Worm (Caenorhabditis elegans) whole organism, L4 larva: ENCODE data around the gene rfc-4.
A peak's percentile ranks its signal among the peaks of the same experiment; 100 is the strongest.

Experiments used
- aha-1 ChIP-seq: fragments of 150-350 bp; peaks from one replicate; lab custom pipeline; 2014; ENCODE audit warnings: missing biosample characterization, missing genetic modification characterization
- ceh-44 ChIP-seq: fragments of 200-800 bp; sonication (Bioruptor generic); IDR thresholded peaks from 2 replicates; pipeline ENCODE4 v1.3.6; 2022; ENCODE audit warnings: missing genetic modification reagents, missing genetic modification characterization, missing compliant biosample characterization
- daf-12 ChIP-seq: fragments of 150-350 bp; optimal IDR thresholded peaks from 2 replicates; lab custom pipeline; 2014; ENCODE audit warnings: missing biosample characterization, missing genetic modification reagents, missing genetic modification characterization
- daf-16 ChIP-seq, 3 experiments: sonication (generic microtip); optimal IDR thresholded peaks; 2 replicates each; lab custom pipeline; 2016 to 2017; ENCODE audit warnings: missing genetic modification characterization in 3 of 3, missing genetic modification reagents in 3 of 3, mild to moderate bottlenecking in 2 of 3, missing compliant biosample characterization in 2 of 3, missing biosample characterization in 1 of 3, moderate library complexity in 1 of 3
- dpl-1 ChIP-seq: fragments of 150-350 bp; optimal IDR thresholded peaks from 2 replicates; lab custom pipeline; 2014; ENCODE audit warnings: missing biosample characterization, missing genetic modification reagents, missing genetic modification characterization
- dve-1 ChIP-seq: sonication (generic microtip); optimal IDR thresholded peaks from 2 replicates; lab custom pipeline; 2017; ENCODE audit warnings: antibody characterized with exemption, mild to moderate bottlenecking, missing genetic modification characterization, missing compliant biosample characterization; ENCODE audit not compliant: insufficient read depth
- egl-27 ChIP-seq: sonication (generic microtip); optimal IDR thresholded peaks from 3 replicates; lab custom pipeline; 2017; ENCODE audit warnings: missing biosample characterization, missing genetic modification reagents, missing genetic modification characterization
- egl-43 ChIP-seq: fragments of 200-800 bp; sonication (Bioruptor generic); IDR thresholded peaks from 2 replicates; pipeline ENCODE4 v1.3.6; 2022; ENCODE audit warnings: missing genetic modification reagents, missing genetic modification characterization, missing compliant biosample characterization
- hif-1 ChIP-seq, 2 experiments: sonication (generic microtip); optimal IDR thresholded peaks; 2 replicates each; lab custom pipeline; 2016 to 2017; ENCODE audit warnings: missing compliant biosample characterization in 2 of 2, missing genetic modification characterization in 2 of 2, missing genetic modification reagents in 2 of 2, missing genotype in 2 of 2, mild to moderate bottlenecking in 1 of 2
- hlh-11 ChIP-seq: fragments of 200-800 bp; sonication (Bioruptor generic); optimal IDR thresholded peaks from 2 replicates; lab custom pipeline; 2018; ENCODE audit warnings: mild to moderate bottlenecking, missing genetic modification characterization, missing compliant biosample characterization
- hlh-30 ChIP-seq: sonication (generic microtip); optimal IDR thresholded peaks from 2 replicates; lab custom pipeline; 2017; ENCODE audit warnings: antibody characterized with exemption, mild to moderate bottlenecking, missing genetic modification characterization, missing compliant biosample characterization; ENCODE audit not compliant: insufficient read depth
- jun-1 ChIP-seq: fragments of 150-350 bp; optimal IDR thresholded peaks from 2 replicates; lab custom pipeline; 2014; ENCODE audit warnings: missing biosample characterization, missing genetic modification reagents, missing genetic modification characterization
- lin-39 ChIP-seq: fragments of 150-350 bp; optimal IDR thresholded peaks from 2 replicates; lab custom pipeline; 2014; ENCODE audit warnings: missing biosample characterization, missing genetic modification reagents, missing genetic modification characterization
- lir-3 ChIP-seq: sonication (generic microtip); optimal IDR thresholded peaks from 2 replicates; lab custom pipeline; 2016; ENCODE audit warnings: mild to moderate bottlenecking, missing genetic modification characterization, missing compliant biosample characterization
- lsy-2 ChIP-seq, 2 experiments: fragments of 150-350 bp in 1 of 2; sonication (generic microtip) in 1 of 2; optimal IDR thresholded peaks; 2 replicates each; lab custom pipeline; 2014 to 2017; ENCODE audit warnings: missing biosample characterization in 2 of 2, missing genetic modification characterization in 2 of 2
- mdl-1 ChIP-seq, 2 experiments: fragments of 150-350 bp in 1 of 2; sonication (generic microtip) in 1 of 2; optimal IDR thresholded peaks; 2 replicates each; lab custom pipeline; 2014 to 2017; ENCODE audit warnings: missing biosample characterization in 2 of 2, missing genetic modification characterization in 2 of 2
- mxl-3 ChIP-seq: fragments of 200-800 bp; sonication (Bioruptor generic); optimal IDR thresholded peaks from 2 replicates; lab custom pipeline; 2018; ENCODE audit warnings: mild to moderate bottlenecking, missing genetic modification characterization, missing compliant biosample characterization
- nhr-10 ChIP-seq: fragments of 150-350 bp; optimal IDR thresholded peaks from 2 replicates; lab custom pipeline; 2014; ENCODE audit warnings: missing biosample characterization, missing genetic modification characterization
- nhr-28 ChIP-seq: fragments of 150-350 bp; optimal IDR thresholded peaks from 2 replicates; lab custom pipeline; 2014; ENCODE audit warnings: missing biosample characterization, missing genetic modification characterization
- nhr-41 ChIP-seq: fragments of 200-800 bp; sonication (Bioruptor generic); IDR thresholded peaks from 2 replicates; pipeline ENCODE4 v1.3.6; 2022; ENCODE audit warnings: missing genetic modification reagents, missing genetic modification characterization, missing compliant biosample characterization
- nhr-42 ChIP-seq: fragments of 200-800 bp; sonication (Bioruptor generic); IDR thresholded peaks from 2 replicates; pipeline ENCODE4 v1.3.6; 2022; ENCODE audit warnings: missing genetic modification characterization, missing compliant biosample characterization
- php-3 ChIP-seq: fragments of 200-800 bp; sonication (Bioruptor generic); IDR thresholded peaks from 2 replicates; pipeline ENCODE4 v1.3.6; 2022; ENCODE audit warnings: missing genetic modification reagents, missing genetic modification characterization, missing compliant biosample characterization
- pqm-1 ChIP-seq: sonication (generic microtip); optimal IDR thresholded peaks from 2 replicates; lab custom pipeline; 2017; ENCODE audit warnings: missing biosample characterization, missing genetic modification characterization
- sdz-12 ChIP-seq: fragments of 200-800 bp; sonication (Bioruptor generic); optimal IDR thresholded peaks from 2 replicates; lab custom pipeline; 2018; ENCODE audit warnings: mild to moderate bottlenecking, missing genetic modification characterization, missing compliant biosample characterization
- set-16 ChIP-seq: fragments of 200-800 bp; sonication (Bioruptor generic); IDR thresholded peaks from 2 replicates; pipeline ENCODE4 v1.3.6; 2022; ENCODE audit warnings: missing genetic modification reagents, missing genetic modification characterization, missing compliant biosample characterization
- snpc-4 ChIP-seq: fragments of 150-350 bp; optimal IDR thresholded peaks from 2 replicates; lab custom pipeline; 2014; ENCODE audit warnings: missing biosample characterization, missing genetic modification characterization
- spr-1 ChIP-seq: sonication (generic microtip); optimal IDR thresholded peaks from 2 replicates; lab custom pipeline; 2016; ENCODE audit warnings: mild to moderate bottlenecking, missing genetic modification characterization, missing compliant biosample characterization
- unc-130 ChIP-seq: sonication (generic microtip); optimal IDR thresholded peaks from 2 replicates; lab custom pipeline; 2016; ENCODE audit warnings: missing genetic modification reagents, missing genetic modification characterization, missing compliant biosample characterization
- unc-62 ChIP-seq, 3 experiments: fragments of 150-350 bp in 1 of 3; sonication (generic microtip); optimal IDR thresholded peaks in 2 of 3; peaks in 1 of 3; 1 replicate in 1 of 3; 2 replicates in 2 of 3; lab custom pipeline; 2014 to 2017; ENCODE audit warnings: missing biosample characterization in 3 of 3, missing genetic modification characterization in 3 of 3, missing genetic modification reagents in 3 of 3, missing genotype in 1 of 3
- zfp-2 ChIP-seq: sonication (generic microtip); optimal IDR thresholded peaks from 2 replicates; lab custom pipeline; 2016; ENCODE audit warnings: mild to moderate bottlenecking, missing genetic modification characterization, missing compliant biosample characterization
- zfp-3 ChIP-seq: fragments of 200-800 bp; sonication (Bioruptor generic); conservative IDR thresholded peaks from 2 replicates; pipeline ENCODE4 v1.3.6; 2022; ENCODE audit warnings: missing genetic modification reagents, missing genetic modification characterization, missing compliant biosample characterization

Gene rfc-4

DNA sequence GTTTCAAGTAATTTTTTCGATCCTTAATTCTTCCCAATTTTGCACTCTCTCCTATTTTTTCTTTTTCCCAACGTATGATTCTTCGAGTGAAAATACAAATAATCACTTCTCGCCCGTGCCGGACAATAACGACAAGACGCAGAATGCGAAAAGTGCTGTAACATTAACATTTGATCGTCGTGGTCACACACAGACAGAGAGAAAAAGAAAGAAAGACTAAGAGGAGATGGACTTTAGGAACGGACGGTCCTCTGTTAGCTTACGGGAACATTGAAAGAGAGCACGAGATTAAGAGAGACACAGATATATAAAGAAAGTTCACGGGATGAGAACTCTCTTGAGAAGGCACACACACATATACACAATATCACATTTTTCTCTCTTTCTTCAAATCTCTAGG is 24.2 kb upstream of the rfc-4 start:
- TF ChIP-seq daf-16 (GFP tag; optimal IDR thresholded peaks at IDR 0.05; lab: Kevin White, UChicago) (no peak), daf-16 (tag; optimal IDR thresholded peaks at IDR 0.05; lab: Kevin White, UChicago) (peak; percentile 9), zfp-2 (no peak), hlh-30 (tag; lab: Kevin White, UChicago) (peak; percentile 86), daf-12 (tag; lab: Kevin White, UChicago) (no peak), nhr-28 (tag; lab: Kevin White, UChicago) (peak; percentile 63), lin-39 (no peak), spr-1 (tag; lab: Kevin White, UChicago) (no peak), mxl-3 (GFP tag; lab: Kevin White, UChicago) (peak; percentile 26), aha-1 (no peak), mdl-1 (tag; optimal IDR thresholded peaks at IDR 0.05; lab: Kevin White, UChicago) (peak in 1 of 2 experiments; percentile 16), hif-1 (tag; optimal IDR thresholded peaks at IDR 0.05; lab: Kevin White, UChicago) (peak in 1 of 2 experiments; percentile 9), pqm-1 (tag; lab: Kevin White, UChicago) (no peak), jun-1 (no peak), zfp-3 (GFP tag; lab: Robert Waterston, UW) (no peak), lsy-2 (tag; optimal IDR thresholded peaks at IDR 0.05; lab: Kevin White, UChicago) (peak in 1 of 2 experiments; percentile 21), hlh-11 (peak; percentile 48), egl-43 (no peak), php-3 (no peak)

DNA sequence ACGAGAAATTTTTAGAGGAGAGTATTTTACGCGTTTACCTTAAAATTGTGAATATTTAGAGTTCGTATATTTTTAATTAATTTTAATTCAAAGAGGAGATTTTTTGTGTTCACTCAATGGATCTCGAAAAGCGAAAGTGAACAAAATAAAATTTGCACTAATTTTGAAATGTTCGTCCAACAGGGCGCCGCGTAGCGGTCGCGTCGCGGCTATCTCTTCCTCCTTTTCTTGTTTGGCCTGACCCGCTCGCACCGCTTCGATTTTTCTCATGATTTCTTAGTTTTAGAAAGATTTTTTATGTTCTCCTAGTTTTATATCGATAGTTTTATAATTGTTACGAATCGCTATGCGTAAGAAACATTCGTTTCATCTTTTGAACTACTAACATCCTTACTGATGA is 20.6 kb upstream of the rfc-4 start:
- TF ChIP-seq egl-27 (tag; lab: Kevin White, UChicago), result no peak
- no peak for TF ChIP-seq nhr-42 (GFP tag; lab: Robert Waterston, UW)
- TF ChIP-seq ceh-44 (GFP tag; lab: Robert Waterston, UW), result no peak
- no peak for TF ChIP-seq hif-1 (tag; optimal IDR thresholded peaks at IDR 0.05; lab: Kevin White, UChicago)
- TF ChIP-seq lsy-2 (tag; optimal IDR thresholded peaks at IDR 0.05; lab: Kevin White, UChicago), result peak in 1 of 2 experiments; percentile 49
- TF ChIP-seq hlh-30 (tag; lab: Kevin White, UChicago), result peak; percentile 4
- no peak for TF ChIP-seq unc-62 (GFP tag; optimal IDR thresholded peaks at IDR 0.05 in 1 of 2; lab: Kevin White, UChicago)
- no peak for TF ChIP-seq unc-62 (tag; optimal IDR thresholded peaks at IDR 0.05; lab: Kevin White, UChicago)
- peak; percentile 31 for TF ChIP-seq dpl-1 (GFP tag; lab: Kevin White, UChicago)
- TF ChIP-seq nhr-10 (tag; lab: Kevin White, UChicago), result no peak
- no peak for TF ChIP-seq nhr-41
- no peak for TF ChIP-seq dve-1
- TF ChIP-seq unc-130 (GFP tag; lab: Kevin White, UChicago), result no peak

DNA sequence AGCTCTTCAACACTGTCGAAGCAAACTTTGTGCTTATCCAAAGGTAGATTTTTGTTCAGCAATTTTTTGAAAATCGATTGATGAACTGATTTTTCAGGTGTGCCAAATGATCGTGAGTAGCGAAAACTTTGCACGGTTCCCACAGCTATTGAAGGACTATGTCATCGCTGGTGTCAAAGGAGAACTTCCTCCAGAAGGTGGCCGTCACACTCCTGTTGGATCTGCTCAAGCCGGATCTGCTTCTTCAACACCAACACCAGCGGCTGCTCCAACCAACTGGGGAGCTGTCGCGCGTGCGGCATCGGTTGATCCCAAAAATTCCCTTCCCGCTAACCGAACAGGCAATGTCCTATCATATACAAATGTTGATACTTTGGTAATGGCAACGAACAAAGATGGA is 18.7 kb upstream of the rfc-4 start:
- TF ChIP-seq set-16 (peak; percentile 43; the same call in 1 of the 2 replicates), snpc-4 (tag; lab: Kevin White, UChicago) (no peak), lir-3 (tag; lab: Kevin White, UChicago) (no peak)

DNA sequence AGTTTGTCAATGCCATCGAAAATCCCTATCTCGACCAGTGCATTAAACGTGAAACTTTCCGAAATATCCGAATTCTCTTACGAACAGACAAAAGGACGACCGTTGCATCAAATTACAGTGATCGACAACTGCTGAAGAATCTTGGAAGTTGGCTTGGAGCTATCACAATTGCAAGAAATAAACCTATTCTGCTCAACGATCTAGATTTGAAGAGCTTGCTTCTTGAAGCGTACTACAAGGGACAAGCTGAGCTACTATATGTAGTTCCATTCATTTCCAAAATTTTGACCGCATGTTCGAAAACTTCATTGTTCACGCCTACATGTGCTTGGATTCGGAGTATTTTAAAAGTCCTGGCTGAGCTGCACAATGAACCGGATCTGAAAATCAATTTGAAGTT is 18.1 kb upstream of the rfc-4 start:
- no peak for TF ChIP-seq daf-16 (GFP tag; optimal IDR thresholded peaks at IDR 0.05; lab: Kevin White, UChicago)
- TF ChIP-seq daf-16 (tag; optimal IDR thresholded peaks at IDR 0.05; lab: Kevin White, UChicago), result no peak
- no peak for TF ChIP-seq hlh-30 (tag; lab: Kevin White, UChicago)
- TF ChIP-seq aha-1, result peak; percentile 95
- peak in 1 of 2 experiments; percentile 85 for TF ChIP-seq unc-62 (GFP tag; optimal IDR thresholded peaks at IDR 0.05 in 1 of 2; lab: Kevin White, UChicago)
- no peak for TF ChIP-seq unc-62 (tag; optimal IDR thresholded peaks at IDR 0.05; lab: Kevin White, UChicago)
- TF ChIP-seq sdz-12 (GFP tag; lab: Kevin White, UChicago), result no peak

DNA sequence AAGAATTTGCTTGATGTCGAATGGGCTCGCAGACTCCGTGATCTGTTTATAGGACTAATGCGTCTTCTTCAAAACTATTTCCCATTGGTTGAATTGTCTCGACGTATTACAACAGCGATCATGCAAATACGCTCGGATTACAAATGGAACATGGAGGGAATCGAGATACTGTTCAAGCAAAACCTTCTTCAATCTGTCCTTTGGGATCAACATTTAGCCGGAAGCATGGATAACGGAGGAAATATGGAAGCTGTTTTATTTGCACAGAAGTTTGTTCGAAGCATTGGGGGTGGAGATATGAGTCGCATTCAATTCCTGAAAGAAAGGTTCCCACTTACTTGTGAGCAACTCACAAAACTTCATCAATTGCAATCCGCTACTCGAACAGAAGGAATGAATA is 16.3 kb upstream of the rfc-4 start:
- TF ChIP-seq unc-62 (GFP tag; optimal IDR thresholded peaks at IDR 0.05 in 1 of 2; lab: Kevin White, UChicago) (peak in 1 of 2 experiments; percentile 95), unc-62 (tag; optimal IDR thresholded peaks at IDR 0.05; lab: Kevin White, UChicago) (no peak), lsy-2 (tag; optimal IDR thresholded peaks at IDR 0.05; lab: Kevin White, UChicago) (no peak)
